ENCODE assay signal across 5 fruit fly cellular contexts in the genomic region with DNA sequence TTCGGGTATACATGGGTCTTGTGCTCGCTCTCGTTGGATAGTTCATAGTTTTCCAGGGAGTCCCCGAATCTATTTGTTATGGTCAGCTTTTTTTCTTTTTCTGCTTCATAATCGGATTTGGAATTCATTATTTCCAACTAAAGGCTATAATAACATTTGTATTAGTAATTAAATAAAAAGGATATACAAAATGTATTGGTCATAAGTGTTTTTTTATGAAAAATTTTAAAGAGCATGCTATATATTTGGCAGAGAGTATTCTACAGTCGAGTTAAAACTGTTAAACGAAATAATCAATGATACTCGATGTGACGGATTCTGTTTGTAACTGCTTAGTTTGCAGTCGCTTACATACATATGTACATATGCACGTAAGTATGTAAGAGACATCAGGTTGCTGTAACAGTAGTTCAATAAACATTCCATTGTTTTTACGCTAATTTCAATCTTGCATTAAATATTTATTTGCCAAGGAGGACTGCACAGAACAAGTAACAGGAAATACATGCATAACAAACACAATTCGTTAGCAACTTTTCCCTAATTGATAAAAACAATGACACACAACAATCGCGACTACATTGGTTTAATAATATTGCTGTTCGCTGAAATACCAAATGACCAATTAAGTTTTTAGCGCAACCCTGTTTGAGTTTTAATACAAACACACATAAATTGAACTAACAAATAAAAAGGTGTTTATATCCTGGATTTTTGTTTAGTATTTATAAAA.
A peak's percentile ranks its signal among the peaks of the same experiment; 100 is the strongest.
TF ChIP-seq lines count a peak whose summit lies in the region.

No protein-coding gene starts in this region.

- no peak for TF ChIP-seq CTCF in whole organism, embryonic (GFP tag; optimal IDR thresholded peaks at IDR 0.05; lab: Kevin White, UChicago)

TF ChIP-seq in whole organism, adult, 20 proteins besides CTCF, POLR2A, EP300 and RAD21:
- TF ChIP-seq CG33017 (tag; optimal IDR thresholded peaks at IDR 0.05; lab: Kevin White, UChicago) (no peak), cic (GFP tag; optimal IDR thresholded peaks at IDR 0.05; lab: Kevin White, UChicago) (no peak), tj (GFP tag; optimal IDR thresholded peaks at IDR 0.05; lab: Kevin White, UChicago) (peak; percentile 30), CG11617 (GFP tag; optimal IDR thresholded peaks at IDR 0.05; lab: Kevin White, UChicago) (no peak), Hr96 (GFP tag; optimal IDR thresholded peaks at IDR 0.05; lab: Kevin White, UChicago) (no peak), toe (GFP tag; optimal IDR thresholded peaks at IDR 0.05; lab: Kevin White, UChicago) (no peak), kay (GFP tag; lab: Kevin White, UChicago; ENCODE audit: borderline replicate concordance) (peak; percentile 93)

TF ChIP-seq in whole organism, embryonic, 481 proteins besides CTCF, POLR2A, EP300 and RAD21 (continues in another document):
- TF ChIP-seq CG15011 (GFP tag; optimal IDR thresholded peaks at IDR 0.05; lab: Kevin White, UChicago), result no peak
- peak; percentile 8 for TF ChIP-seq CG17568 (GFP tag; optimal IDR thresholded peaks at IDR 0.05; lab: Kevin White, UChicago)
- TF ChIP-seq CG12391 (tag; optimal IDR thresholded peaks at IDR 0.05; lab: Kevin White, UChicago), result peak; percentile 23
- TF ChIP-seq CG11504 (tag; optimal IDR thresholded peaks at IDR 0.05; lab: Kevin White, UChicago), result peak; percentile 31
- peak; percentile 62 for TF ChIP-seq gem (tag; optimal IDR thresholded peaks at IDR 0.05; lab: Kevin White, UChicago)
- peak; percentile 62 for TF ChIP-seq onecut (GFP tag; IDR thresholded peaks at IDR 0.05; lab: Robert Waterston, UW)
- TF ChIP-seq unpg (GFP tag; optimal IDR thresholded peaks at IDR 0.05; lab: Kevin White, UChicago), result peak; percentile 30
- peak; percentile 33 for TF ChIP-seq PHDP (tag; optimal IDR thresholded peaks at IDR 0.05; lab: Kevin White, UChicago)
- TF ChIP-seq Xbp1 (GFP tag; optimal IDR thresholded peaks at IDR 0.05; lab: Kevin White, UChicago), result peak; percentile 16
- TF ChIP-seq Ssrp (tag; optimal IDR thresholded peaks at IDR 0.05; lab: Kevin White, UChicago), result peak; percentile 17
- peak; percentile 40; the same call in 1 of the 2 replicates for TF ChIP-seq Xrp1 (GFP tag; IDR thresholded peaks at IDR 0.05; lab: Robert Waterston, UW)
- TF ChIP-seq Meics (GFP tag; optimal IDR thresholded peaks at IDR 0.05; lab: Kevin White, UChicago), result peak; percentile 3
- 0 out of 2 replicates have a peak, but pooled peaks have one; percentile 32 for TF ChIP-seq sob (GFP tag; IDR thresholded peaks at IDR 0.05; lab: Robert Waterston, UW)
- peak; percentile 17 for TF ChIP-seq Oli (tag; optimal IDR thresholded peaks at IDR 0.05; lab: Kevin White, UChicago)
- no peak for TF ChIP-seq hkb (optimal IDR thresholded peaks at IDR 0.05; lab: Kevin White, UChicago)
- 0 out of 2 replicates have a peak, but pooled peaks have one; percentile 13 for TF ChIP-seq hkb (GFP tag; IDR thresholded peaks at IDR 0.05; lab: Robert Waterston, UW)
- no peak for TF ChIP-seq Hsf (GFP tag; optimal IDR thresholded peaks at IDR 0.05; lab: Kevin White, UChicago)
- peak; percentile 40 for TF ChIP-seq D19B (GFP tag; optimal IDR thresholded peaks at IDR 0.05; lab: Kevin White, UChicago)

TF ChIP-seq in whole organism, prepupa, 60 proteins besides CTCF, POLR2A, EP300 and RAD21 (continues in another document):
- TF ChIP-seq CG34406 (GFP tag; optimal IDR thresholded peaks at IDR 0.05; lab: Kevin White, UChicago), result no peak
- no peak for TF ChIP-seq Lpt (GFP tag; optimal IDR thresholded peaks at IDR 0.05; lab: Kevin White, UChicago)
- no peak for TF ChIP-seq Eip75B (GFP tag; optimal IDR thresholded peaks at IDR 0.05; lab: Kevin White, UChicago)
- no peak for TF ChIP-seq CG16779 (tag; optimal IDR thresholded peaks at IDR 0.05; lab: Kevin White, UChicago)
- TF ChIP-seq CG8119 (GFP tag; IDR thresholded peaks at IDR 0.05; lab: Robert Waterston, UW), result no peak
- TF ChIP-seq dsx (GFP tag; optimal IDR thresholded peaks at IDR 0.05; lab: Kevin White, UChicago; ENCODE audit: poor library complexity, severe bottlenecking), result no peak
- TF ChIP-seq Smox (GFP tag; optimal IDR thresholded peaks at IDR 0.05; lab: Kevin White, UChicago), result no peak
- TF ChIP-seq CG4318 (GFP tag; optimal IDR thresholded peaks at IDR 0.05; lab: Kevin White, UChicago), result no peak
- peak; percentile 10 for TF ChIP-seq CG10631 (GFP tag; optimal IDR thresholded peaks at IDR 0.05; lab: Kevin White, UChicago)
- TF ChIP-seq esn (GFP tag; optimal IDR thresholded peaks at IDR 0.05; lab: Kevin White, UChicago), result peak; percentile 19
- peak; percentile 36 for TF ChIP-seq Met (GFP tag; optimal IDR thresholded peaks at IDR 0.05; lab: Kevin White, UChicago)
- no peak for TF ChIP-seq Blimp-1 (GFP tag; optimal IDR thresholded peaks at IDR 0.05; lab: Kevin White, UChicago)
- TF ChIP-seq Ets21C (GFP tag; optimal IDR thresholded peaks at IDR 0.05; lab: Kevin White, UChicago), result no peak
- no peak for TF ChIP-seq CG9139 (GFP tag; optimal IDR thresholded peaks at IDR 0.05; lab: Kevin White, UChicago)
- TF ChIP-seq pdm3 (GFP tag; optimal IDR thresholded peaks at IDR 0.05; lab: Kevin White, UChicago), result no peak
- peak; percentile 4 for TF ChIP-seq lz (GFP tag; optimal IDR thresholded peaks at IDR 0.05; lab: Kevin White, UChicago)
- peak; percentile 22 for TF ChIP-seq acj6 (GFP tag; optimal IDR thresholded peaks at IDR 0.05; lab: Kevin White, UChicago)
- TF ChIP-seq CG11902 (GFP tag; optimal IDR thresholded peaks at IDR 0.05; lab: Kevin White, UChicago), result no peak
- TF ChIP-seq Eip78C (GFP tag; lab: Kevin White, UChicago), result peak; percentile 78
- TF ChIP-seq CG32006 (GFP tag; optimal IDR thresholded peaks at IDR 0.05; lab: Kevin White, UChicago), result no peak

TF ChIP-seq in whole organism, pupa, 21 proteins besides CTCF, POLR2A, EP300 and RAD21:
- TF ChIP-seq D1 (tag; optimal IDR thresholded peaks at IDR 0.05; lab: Kevin White, UChicago) (no peak), Snoo (tag; optimal IDR thresholded peaks at IDR 0.05; lab: Kevin White, UChicago) (no peak), CG17806 (tag; optimal IDR thresholded peaks at IDR 0.05; lab: Kevin White, UChicago) (no peak), CG32121 (GFP tag; IDR thresholded peaks at IDR 0.05; lab: Robert Waterston, UW) (peak; percentile 43; the same call in 1 of the 2 replicates), CG8301 (tag; optimal IDR thresholded peaks at IDR 0.05; lab: Kevin White, UChicago) (peak; percentile 6)

TF ChIP-seq in whole organism, wandering third instar larva, 38 proteins besides CTCF, POLR2A, EP300 and RAD21:
- TF ChIP-seq Myc (optimal IDR thresholded peaks at IDR 0.05; lab: Kevin White, UChicago) (no peak), brk (GFP tag; optimal IDR thresholded peaks at IDR 0.05; lab: Kevin White, UChicago) (no peak), sage (GFP tag; optimal IDR thresholded peaks at IDR 0.05; lab: Kevin White, UChicago) (peak; percentile 37)
